Worm (Caenorhabditis elegans) whole organism, L4/young adult: ENCODE measurements around the gene T10B10.8.

Source experiments
- W03F9.2 ChIP-seq: fragments of 150-350 bp; optimal IDR thresholded peaks from 2 replicates; lab custom pipeline; 2014; ENCODE audit warnings: missing biosample characterization, missing genetic modification characterization
- dao-5 ChIP-seq: sonication (generic microtip); optimal IDR thresholded peaks from 2 replicates; lab custom pipeline; 2016; ENCODE audit warnings: missing genotype, missing genetic modification characterization, moderate library complexity, missing compliant biosample characterization
- him-1 ChIP-seq: sonication (generic microtip); optimal IDR thresholded peaks from 2 replicates; lab custom pipeline; 2016; ENCODE audit warnings: missing genotype, missing genetic modification reagents, missing genetic modification characterization, missing compliant biosample characterization

DNA sequence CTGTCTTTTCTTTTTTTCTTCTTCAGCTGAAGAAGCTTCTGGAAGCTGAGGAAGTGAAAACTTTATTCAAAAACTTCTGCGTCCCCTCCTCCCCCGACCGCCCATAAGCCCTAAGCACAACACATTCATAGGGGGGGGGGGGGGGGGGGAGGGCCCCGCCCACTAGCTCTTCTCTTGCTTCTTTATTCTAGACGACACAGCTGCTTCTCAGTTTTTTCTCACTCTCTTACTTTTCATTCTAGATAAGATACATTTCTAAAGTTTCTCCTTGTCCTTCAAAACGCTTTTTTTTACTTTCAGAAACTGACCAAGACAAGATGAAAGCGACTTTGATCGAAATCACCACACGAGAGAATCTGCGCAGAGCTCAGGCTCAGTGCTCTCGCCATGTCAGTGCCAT is 23.8 kb upstream of the T10B10.8 start, which contains the start of gene T10B10.4:
- TF ChIP-seq him-1 (tag; lab: Kevin White, UChicago) (no peak), dao-5 (tag; lab: Kevin White, UChicago) (no peak), W03F9.2 (tag; lab: Kevin White, UChicago) (no peak)
